Fruit fly (Drosophila melanogaster): Measurements from ENCODE around the gene srw.

Gene srw

dm6 chr3L:4286784-4287183 is 3.5 kb upstream of the srw start, which contains the start of gene TfIIEbeta (continued):
- no peak for TF ChIP-seq CG18599 (GFP tag; optimal IDR thresholded peaks at IDR 0.05)
- TF ChIP-seq CG11695 (GFP tag; IDR thresholded peaks at IDR 0.05), result no peak
- TF ChIP-seq CG13624 (GFP tag; optimal IDR thresholded peaks at IDR 0.05), result no peak
- TF ChIP-seq ara (GFP tag; IDR thresholded peaks at IDR 0.05), result no peak
- no peak for TF ChIP-seq CG2129 (GFP tag; IDR thresholded peaks at IDR 0.05; ENCODE audit: partially characterized antibody)
- no peak for TF ChIP-seq CG1792 (GFP tag; optimal IDR thresholded peaks at IDR 0.05)
- no peak for TF ChIP-seq CG10147 (GFP tag; optimal IDR thresholded peaks at IDR 0.05)
- TF ChIP-seq CG1233 (GFP tag; optimal IDR thresholded peaks at IDR 0.05), result peak; percentile 37
- TF ChIP-seq prd (optimal IDR thresholded peaks at IDR 0.05), result no peak
- peak; percentile 18; the same call in 1 of the 3 replicates for TF ChIP-seq prd (GFP tag; IDR thresholded peaks at IDR 0.05)
- TF ChIP-seq gsb (GFP tag; IDR thresholded peaks at IDR 0.05), result no peak
- TF ChIP-seq Xrp1 (GFP tag; IDR thresholded peaks at IDR 0.05), result peak; percentile 52; the same call in 1 of the 2 replicates
- TF ChIP-seq CG17802 (tag; optimal IDR thresholded peaks at IDR 0.05), result no peak
- no peak for TF ChIP-seq CG12236 (GFP tag; optimal IDR thresholded peaks at IDR 0.05)
- TF ChIP-seq H15 (GFP tag; IDR thresholded peaks at IDR 0.05), result no peak
- no peak for TF ChIP-seq dmrt99B (tag; optimal IDR thresholded peaks at IDR 0.05)
- peak; percentile 58 for TF ChIP-seq Sox100B (GFP tag; optimal IDR thresholded peaks at IDR 0.05)
- no peak for TF ChIP-seq HLH4C (GFP tag; IDR thresholded peaks at IDR 0.05; ENCODE audit: partially characterized antibody)
- TF ChIP-seq CG15514 (GFP tag; optimal IDR thresholded peaks at IDR 0.05), result peak; percentile 100
- no peak for TF ChIP-seq gro (GFP tag; optimal IDR thresholded peaks at IDR 0.05)
- TF ChIP-seq nmo (GFP tag; optimal IDR thresholded peaks at IDR 0.05), result peak; percentile 41
- TF ChIP-seq CG13296 (GFP tag; optimal IDR thresholded peaks at IDR 0.05), result peak; percentile 7
- TF ChIP-seq vfl (GFP tag; optimal IDR thresholded peaks at IDR 0.05), result no peak
- no peak for TF ChIP-seq CG6254 (GFP tag; optimal IDR thresholded peaks at IDR 0.05)
- no peak for TF ChIP-seq CG16863 (GFP tag; optimal IDR thresholded peaks at IDR 0.05)
- no peak for TF ChIP-seq fd3F (GFP tag; optimal IDR thresholded peaks at IDR 0.05)
- TF ChIP-seq usp (GFP tag; optimal IDR thresholded peaks at IDR 0.05), result no peak
- TF ChIP-seq CG34422 (GFP tag; IDR thresholded peaks at IDR 0.05), result no peak; the same call in 2 of the 3 replicates
- no peak for TF ChIP-seq zfh2 (GFP tag; optimal IDR thresholded peaks at IDR 0.05)
- TF ChIP-seq cwo (GFP tag; optimal IDR thresholded peaks at IDR 0.05), result no peak
- no peak for TF ChIP-seq CG6765 (GFP tag; optimal IDR thresholded peaks at IDR 0.05)
- peak; percentile 47 for TF ChIP-seq Ptx1 (GFP tag; IDR thresholded peaks at IDR 0.05)
- TF ChIP-seq CG5245 (GFP tag; optimal IDR thresholded peaks at IDR 0.05), result no peak
- TF ChIP-seq CG2120 (GFP tag; optimal IDR thresholded peaks at IDR 0.05), result peak; percentile 38
- no peak for TF ChIP-seq CG34376 (GFP tag; optimal IDR thresholded peaks at IDR 0.05)
- TF ChIP-seq CG11085 (GFP tag; IDR thresholded peaks at IDR 0.05), result no peak
- no peak for TF ChIP-seq Dip3 (GFP tag; optimal IDR thresholded peaks at IDR 0.05)
- TF ChIP-seq NC2α (GFP tag; optimal IDR thresholded peaks at IDR 0.05), result no peak
- TF ChIP-seq fd96Cb (tag; optimal IDR thresholded peaks at IDR 0.05), result peak; percentile 24
- no peak for TF ChIP-seq CG12071 (GFP tag; optimal IDR thresholded peaks at IDR 0.05)
- no peak for TF ChIP-seq Lhr (GFP tag; optimal IDR thresholded peaks at IDR 0.05)
- TF ChIP-seq tx (GFP tag; optimal IDR thresholded peaks at IDR 0.05), result no peak
- TF ChIP-seq chm (GFP tag; IDR thresholded peaks at IDR 0.05), result no peak
- peak; percentile 25 for TF ChIP-seq Oli (tag; optimal IDR thresholded peaks at IDR 0.05)
- TF ChIP-seq CG15479 (GFP tag; optimal IDR thresholded peaks at IDR 0.05), result no peak
- no peak for TF ChIP-seq kah (GFP tag; optimal IDR thresholded peaks at IDR 0.05)
- TF ChIP-seq CG11504 (tag; optimal IDR thresholded peaks at IDR 0.05), result no peak
- TF ChIP-seq CG9932 (GFP tag; IDR thresholded peaks at IDR 0.05), result peak; percentile 15; the same call in 1 of the 2 replicates
- TF ChIP-seq eve (GFP tag; optimal IDR thresholded peaks at IDR 0.05), result no peak
- no peak for TF ChIP-seq Hmr (GFP tag; optimal IDR thresholded peaks at IDR 0.05)
- no peak for TF ChIP-seq btn (GFP tag; optimal IDR thresholded peaks at IDR 0.05)
- TF ChIP-seq CG32772 (GFP tag; IDR thresholded peaks at IDR 0.05), result peak; percentile 36; the same call in 1 of the 2 replicates
